Worm (Caenorhabditis elegans) whole organism, early embryonic: ENCODE measurements around the gene F11D11.22.

Experiments
- aly-1 ChIP-seq: sonication (generic microtip); optimal IDR thresholded peaks from 2 replicates; lab custom pipeline; 2016; ENCODE audit warnings: missing genetic modification characterization, missing compliant biosample characterization
- ama-1 ChIP-seq: fragments of 150-350 bp; optimal IDR thresholded peaks from 2 replicates; lab custom pipeline; 2014
- flt-1 ChIP-seq: fragments of 200-800 bp; sonication (Bioruptor generic); IDR thresholded peaks from 2 replicates; pipeline ENCODE4 v1.3.6; 2022; ENCODE audit warnings: missing genetic modification characterization, missing compliant biosample characterization
- hmg-4 ChIP-seq: fragments of 200-800 bp; sonication (Bioruptor generic); optimal IDR thresholded peaks from 2 replicates; lab custom pipeline; 2018; ENCODE audit warnings: mild to moderate bottlenecking, missing genetic modification characterization, missing compliant biosample characterization
- pes-1 ChIP-seq: fragments of 200-800 bp; sonication (Bioruptor generic); IDR thresholded peaks from 2 replicates; pipeline ENCODE4 v1.3.6; 2022; ENCODE audit warnings: missing genetic modification reagents, missing genetic modification characterization, missing compliant biosample characterization
- sea-1 ChIP-seq: fragments of 200-800 bp; sonication (Bioruptor generic); conservative IDR thresholded peaks from 2 replicates; pipeline ENCODE4 v1.3.6; 2022; ENCODE audit warnings: missing genetic modification characterization, missing compliant biosample characterization
- tbx-11 ChIP-seq: fragments of 200-800 bp; sonication (Bioruptor generic); IDR thresholded peaks from 2 replicates; pipeline ENCODE4 v1.3.6; 2022; ENCODE audit warnings: missing genetic modification characterization, missing compliant biosample characterization

ce11 chrV:18761078-18761477, 1.1 kb upstream of the F11D11.22 start, which contains the start of gene F11D11.4:
- no peak for TF ChIP-seq ama-1
- TF ChIP-seq flt-1 (GFP tag; lab: Robert Waterston, UW): no peak
- no peak for TF ChIP-seq hmg-4
- TF ChIP-seq tbx-11 (GFP tag; lab: Robert Waterston, UW): no peak
- TF ChIP-seq pes-1 (GFP tag; lab: Robert Waterston, UW): no peak
- no peak for TF ChIP-seq sea-1 (GFP tag; lab: Robert Waterston, UW)
- no peak for TF ChIP-seq aly-1
